Fruit fly (Drosophila melanogaster): ENCODE results near the gene Pak3.

DNA sequence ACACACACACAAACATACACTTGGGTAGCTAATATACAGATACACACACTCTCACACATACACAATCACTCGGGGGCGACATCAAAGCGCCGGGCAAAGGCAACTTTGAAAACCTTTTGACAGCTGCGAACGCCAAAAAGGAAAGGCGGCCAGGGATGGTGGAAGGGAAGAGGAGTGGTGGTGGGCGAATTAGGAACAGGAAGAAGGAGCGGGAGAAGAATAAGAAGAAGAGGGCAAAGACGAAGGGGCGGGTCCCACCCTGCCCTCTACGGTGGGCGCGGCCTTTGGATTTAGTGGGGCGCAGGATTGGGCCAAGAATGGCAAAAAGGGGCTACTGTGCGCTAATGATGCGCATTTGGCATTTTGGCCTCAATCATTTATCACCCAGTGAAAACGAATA, 57.1 kb downstream of the Pak3 start:
- TF ChIP-seq usp (GFP tag; optimal IDR thresholded peaks at IDR 0.05) (no peak), pan (optimal IDR thresholded peaks at IDR 0.05) (no peak), CG8478 (optimal IDR thresholded peaks at IDR 0.05) (no peak), Dll (optimal IDR thresholded peaks at IDR 0.05) (no peak), psq (optimal IDR thresholded peaks at IDR 0.05) (no peak), EcR (GFP tag; optimal IDR thresholded peaks at IDR 0.05) (no peak)

Measured in whole organism.